Fruit fly (Drosophila melanogaster) whole organism, embryonic: ENCODE results near the gene mei-218.

Source experiments
- Adf1 ChIP-seq: fragments of 200-800 bp; sonication (Bioruptor generic); IDR thresholded peaks from 2 replicates; pipeline ENCODE4 v1.3.6; 2022; ENCODE audit warnings: missing biosample characterization, missing genetic modification characterization
- Asciz ChIP-seq: fragments of 200-800 bp; sonication (Bioruptor generic); optimal IDR thresholded peaks from 2 replicates; lab custom pipeline; 2017; ENCODE audit warnings: missing biosample characterization, mild to moderate bottlenecking, missing genetic modification characterization, missing genetic modification reagents
- CG12071 ChIP-seq: fragments of 200-800 bp; sonication (Bioruptor generic); optimal IDR thresholded peaks from 3 replicates; lab custom pipeline; 2018; ENCODE audit warnings: missing biosample characterization, mild to moderate bottlenecking, missing genetic modification characterization
- Lhr ChIP-seq: fragments of 200-800 bp; sonication (Bioruptor generic); optimal IDR thresholded peaks from 3 replicates; lab custom pipeline; 2017; ENCODE audit warnings: mild to moderate bottlenecking, missing biosample characterization, missing genetic modification reagents, missing genetic modification characterization
- MBD-R2 ChIP-seq: fragments of 200-800 bp; sonication (Bioruptor generic); IDR thresholded peaks from 2 replicates; pipeline ENCODE4 v1.3.6; 2022; ENCODE audit warnings: missing biosample characterization, missing genetic modification characterization
- fd3F ChIP-seq: fragments of 200-800 bp; sonication (Bioruptor generic); optimal IDR thresholded peaks from 2 replicates; lab custom pipeline; 2018; ENCODE audit warnings: missing biosample characterization, mild to moderate bottlenecking, missing genetic modification characterization, moderate library complexity
- grau ChIP-seq: fragments of 200-800 bp; optimal IDR thresholded peaks from 3 replicates; lab custom pipeline; 2019; ENCODE audit warnings: missing biosample characterization, mild to moderate bottlenecking, missing genetic modification characterization, moderate library complexity

- no peak for TF ChIP-seq Lhr (GFP tag; lab: Kevin White, UChicago)
- no peak for TF ChIP-seq Adf1
- no peak for TF ChIP-seq fd3F
- no peak for TF ChIP-seq Asciz (GFP tag; lab: Kevin White, UChicago)
- no peak for TF ChIP-seq MBD-R2
- TF ChIP-seq CG12071 (GFP tag; lab: Kevin White, UChicago) = no peak
- TF ChIP-seq grau = no peak
These were observed 24.5 kb upstream of the mei-218 start for dm6 chrX:17167304-17167703.
